Fruit fly (Drosophila melanogaster): ENCODE measurements around the gene Hr78.

Hr78 gene

DNA sequence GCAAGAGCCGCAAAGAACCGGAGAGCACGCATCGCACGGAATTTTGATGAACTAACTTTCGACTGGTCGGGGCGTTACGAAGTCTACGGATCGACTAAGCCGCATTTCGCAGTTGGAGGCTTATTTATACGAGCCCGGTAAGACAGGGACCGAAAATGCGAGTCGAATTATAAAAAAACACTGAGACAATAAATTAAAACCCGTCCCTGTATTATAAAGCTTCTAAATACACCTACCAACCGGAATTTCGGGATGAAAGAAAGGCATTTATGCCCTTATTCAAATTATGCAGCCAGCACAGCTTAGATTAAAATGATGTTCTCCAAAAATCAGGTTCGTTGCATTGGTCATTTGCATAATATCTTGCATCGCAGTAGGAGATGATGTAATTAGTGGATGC is 52.6 kb downstream of the Hr78 start, which contains the start of gene Alp1:
TSS of gene Alp1 (minus strand) at position 101 of the 400 bp plus-strand sequence.
- no peak for TF ChIP-seq CG3919 (GFP tag; optimal IDR thresholded peaks at IDR 0.05)
- no peak for TF ChIP-seq CG8119 (GFP tag; IDR thresholded peaks at IDR 0.05)
- TF ChIP-seq CG8319 (GFP tag; optimal IDR thresholded peaks at IDR 0.05) = no peak
- TF ChIP-seq Hr39 (GFP tag; optimal IDR thresholded peaks at IDR 0.05) = no peak
- TF ChIP-seq CG7368 (GFP tag; optimal IDR thresholded peaks at IDR 0.05) = no peak
- no peak for TF ChIP-seq CG10631 (GFP tag; optimal IDR thresholded peaks at IDR 0.05)
- TF ChIP-seq fkh (GFP tag; optimal IDR thresholded peaks at IDR 0.05) = no peak
- no peak for TF ChIP-seq Hr38 (GFP tag; optimal IDR thresholded peaks at IDR 0.05)
- no peak for TF ChIP-seq cyc (GFP tag; optimal IDR thresholded peaks at IDR 0.05)
- TF ChIP-seq ss (GFP tag; optimal IDR thresholded peaks at IDR 0.05) = no peak
- TF ChIP-seq fd85E (GFP tag; optimal IDR thresholded peaks at IDR 0.05) = no peak
- TF ChIP-seq net (GFP tag; optimal IDR thresholded peaks at IDR 0.05) = no peak
- TF ChIP-seq topi (GFP tag; optimal IDR thresholded peaks at IDR 0.05) = no peak
- no peak for TF ChIP-seq svp (GFP tag)
- no peak for TF ChIP-seq CG15336 (GFP tag; IDR thresholded peaks at IDR 0.05)
- TF ChIP-seq fd59A (GFP tag; optimal IDR thresholded peaks at IDR 0.05) = no peak
- no peak for TF ChIP-seq Smox (GFP tag; optimal IDR thresholded peaks at IDR 0.05)
- no peak for TF ChIP-seq CG6276 (GFP tag; optimal IDR thresholded peaks at IDR 0.05)

All from whole organism, prepupa.